Fruit fly (Drosophila melanogaster) whole organism, embryonic: ENCODE results near the gene CG32271.

Source experiments
- Bgb ChIP-seq: fragments of 200-800 bp; sonication (Bioruptor generic); IDR thresholded peaks from 2 replicates; pipeline ENCODE4 v1.3.6; 2022; ENCODE audit warnings: missing biosample characterization, missing genetic modification characterization; ENCODE audit not compliant: partially characterized antibody
- CG10267 ChIP-seq: fragments of 200-800 bp; sonication (Bioruptor generic); optimal IDR thresholded peaks from 2 replicates; lab custom pipeline; 2018; ENCODE audit warnings: missing biosample characterization, mild to moderate bottlenecking, missing genetic modification characterization, moderate library complexity
- CG13287 ChIP-seq: fragments of 200-800 bp; sonication (Bioruptor generic); IDR thresholded peaks from 2 replicates; pipeline ENCODE4 v1.3.6; 2022; ENCODE audit warnings: missing biosample characterization, missing genetic modification characterization; ENCODE audit not compliant: partially characterized antibody
- CG13424 ChIP-seq: fragments of 200-800 bp; sonication (Bioruptor generic); optimal IDR thresholded peaks from 2 replicates; lab custom pipeline; 2019; ENCODE audit warnings: missing biosample characterization, mild to moderate bottlenecking, missing genetic modification characterization, moderate library complexity
- CG17186 ChIP-seq: fragments of 200-800 bp; sonication (Bioruptor generic); optimal IDR thresholded peaks from 3 replicates; lab custom pipeline; 2017; ENCODE audit warnings: missing biosample characterization, missing genetic modification reagents, missing genetic modification characterization
- CG2712 ChIP-seq: fragments of 200-800 bp; optimal IDR thresholded peaks from 3 replicates; lab custom pipeline; 2019; ENCODE audit warnings: missing biosample characterization, mild to moderate bottlenecking, missing genetic modification characterization, moderate library complexity
- CG3163 ChIP-seq: fragments of 200-800 bp; sonication (Bioruptor generic); optimal IDR thresholded peaks from 3 replicates; lab custom pipeline; 2016; ENCODE audit warnings: missing biosample characterization, missing genetic modification characterization
- CG4282 ChIP-seq: fragments of 200-800 bp; sonication (Bioruptor generic); optimal IDR thresholded peaks from 2 replicates; lab custom pipeline; 2016; ENCODE audit warnings: missing biosample characterization, missing genetic modification characterization
- CG6791 ChIP-seq: fragments of 200-800 bp; sonication (Bioruptor generic); IDR thresholded peaks from 3 replicates; pipeline ENCODE4 v1.3.6; 2022; ENCODE audit warnings: missing biosample characterization, missing genetic modification characterization; ENCODE audit not compliant: partially characterized antibody
- CG7987 ChIP-seq: fragments of 200-800 bp; sonication (Bioruptor generic); optimal IDR thresholded peaks from 2 replicates; lab custom pipeline; 2018; ENCODE audit warnings: missing biosample characterization, mild to moderate bottlenecking, missing genetic modification characterization, moderate library complexity
- CG8290 ChIP-seq, 3 experiments: fragments of 200-800 bp; sonication (Bioruptor generic); optimal IDR thresholded peaks; 2 replicates each; lab custom pipeline; 2016 to 2019; ENCODE audit warnings: missing biosample characterization in 3 of 3, missing genetic modification characterization in 3 of 3, mild to moderate bottlenecking in 2 of 3, moderate library complexity in 1 of 3
- CG9215 ChIP-seq: fragments of 200-800 bp; sonication (Bioruptor generic); IDR thresholded peaks from 2 replicates; pipeline ENCODE4 v1.3.6; 2022; ENCODE audit warnings: missing biosample characterization, missing genetic modification characterization
- CG9817 ChIP-seq: fragments of 200-800 bp; sonication (Bioruptor generic); optimal IDR thresholded peaks from 2 replicates; lab custom pipeline; 2018; ENCODE audit warnings: missing biosample characterization, mild to moderate bottlenecking, missing genetic modification characterization, moderate library complexity
- CTCF ChIP-seq: fragments of 200-800 bp; sonication (Bioruptor generic); optimal IDR thresholded peaks from 2 replicates; lab custom pipeline; 2017; ENCODE audit warnings: missing biosample characterization, mild to moderate bottlenecking, missing genetic modification characterization, moderate library complexity
- Dp ChIP-seq: fragments of 200-800 bp; sonication (Bioruptor generic); optimal IDR thresholded peaks from 2 replicates; lab custom pipeline; 2018; ENCODE audit warnings: missing biosample characterization, mild to moderate bottlenecking, missing genetic modification characterization, moderate library complexity
- Dref ChIP-seq: fragments of 200-800 bp; sonication (Bioruptor generic); IDR thresholded peaks from 2 replicates; pipeline ENCODE4 v1.3.6; 2022; ENCODE audit warnings: missing biosample characterization, missing genetic modification characterization
- HmgD ChIP-seq: fragments of 200-800 bp; sonication (Bioruptor generic); optimal IDR thresholded peaks from 3 replicates; lab custom pipeline; 2016; ENCODE audit warnings: missing biosample characterization, missing genetic modification characterization
- Hsf ChIP-seq: fragments of 200-800 bp; sonication (Bioruptor generic); optimal IDR thresholded peaks from 3 replicates; lab custom pipeline; 2016; ENCODE audit warnings: missing biosample characterization, missing genetic modification characterization
- Lhr ChIP-seq: fragments of 200-800 bp; sonication (Bioruptor generic); optimal IDR thresholded peaks from 3 replicates; lab custom pipeline; 2017; ENCODE audit warnings: mild to moderate bottlenecking, missing biosample characterization, missing genetic modification reagents, missing genetic modification characterization
- MTF-1 ChIP-seq: fragments of 200-800 bp; sonication (Bioruptor generic); optimal IDR thresholded peaks from 2 replicates; lab custom pipeline; 2018; ENCODE audit warnings: missing biosample characterization, mild to moderate bottlenecking, missing genetic modification characterization, borderline replicate concordance
- Mrtf ChIP-seq: fragments of 200-800 bp; sonication (Bioruptor generic); IDR thresholded peaks from 3 replicates; pipeline ENCODE4 v1.3.6; 2022; ENCODE audit warnings: missing biosample characterization, missing genetic modification characterization
- Oli ChIP-seq: fragments of 200-800 bp; sonication (Bioruptor generic); optimal IDR thresholded peaks from 2 replicates; lab custom pipeline; 2018; ENCODE audit warnings: missing biosample characterization, mild to moderate bottlenecking, missing genetic modification characterization, moderate library complexity
- Opbp ChIP-seq: fragments of 200-800 bp; sonication (Bioruptor generic); IDR thresholded peaks from 3 replicates; pipeline ENCODE4 v1.3.6; 2022; ENCODE audit warnings: missing biosample characterization, missing genetic modification characterization; ENCODE audit not compliant: partially characterized antibody
- PHDP ChIP-seq: fragments of 200-800 bp; sonication (Bioruptor generic); optimal IDR thresholded peaks from 3 replicates; lab custom pipeline; 2018; ENCODE audit warnings: missing biosample characterization, mild to moderate bottlenecking, missing genetic modification characterization, moderate library complexity
- Pdp1 ChIP-seq, 2 experiments: fragments of 200-800 bp; sonication (Bioruptor generic); optimal IDR thresholded peaks; 3 replicates each; lab custom pipeline; 2016; ENCODE audit warnings: missing biosample characterization in 2 of 2, missing genetic modification characterization in 2 of 2, mild to moderate bottlenecking in 1 of 2, moderate library complexity in 1 of 2
- Trl ChIP-seq, 3 experiments: fragments of >200 bp in 2 of 3; fragments of 200-800 bp in 1 of 3; sonication (Bioruptor generic) in 1 of 3; optimal IDR thresholded peaks; 2 replicates in 1 of 3; 3 replicates in 2 of 3; lab custom pipeline; 2016 to 2017; ENCODE audit warnings: missing biosample characterization in 1 of 3, missing genetic modification characterization in 1 of 3
- Xbp1 ChIP-seq: fragments of 200-800 bp; sonication (Bioruptor generic); optimal IDR thresholded peaks from 3 replicates; lab custom pipeline; 2016; ENCODE audit warnings: missing biosample characterization, mild to moderate bottlenecking, missing genetic modification characterization
- ac ChIP-seq: fragments of 200-800 bp; sonication (Bioruptor generic); optimal IDR thresholded peaks from 3 replicates; lab custom pipeline; 2017; ENCODE audit warnings: missing biosample characterization, mild to moderate bottlenecking, missing genetic modification characterization
- ap ChIP-seq: fragments of 200-800 bp; sonication (Bioruptor generic); IDR thresholded peaks from 2 replicates; pipeline ENCODE4 v1.3.6; 2022; ENCODE audit warnings: missing biosample characterization, missing genetic modification characterization
- ash1 ChIP-seq: fragments of 200-800 bp; sonication (Bioruptor generic); optimal IDR thresholded peaks from 2 replicates; lab custom pipeline; 2018; ENCODE audit warnings: missing biosample characterization, mild to moderate bottlenecking, missing genetic modification characterization
- caup ChIP-seq: fragments of 200-800 bp; sonication (Bioruptor generic); optimal IDR thresholded peaks from 3 replicates; lab custom pipeline; 2017; ENCODE audit warnings: missing biosample characterization, mild to moderate bottlenecking, missing genetic modification characterization, moderate library complexity; ENCODE audit not compliant: severe bottlenecking
- danr ChIP-seq: fragments of 200-800 bp; sonication (Bioruptor generic); IDR thresholded peaks from 2 replicates; pipeline ENCODE4 v1.3.6; 2022; ENCODE audit warnings: missing biosample characterization, missing genetic modification characterization
- dmrt11E ChIP-seq: fragments of 200-800 bp; sonication (Bioruptor generic); optimal IDR thresholded peaks from 3 replicates; lab custom pipeline; 2018; ENCODE audit warnings: missing biosample characterization, mild to moderate bottlenecking, missing genetic modification characterization, moderate library complexity
- fd64A ChIP-seq: fragments of 200-800 bp; sonication (Bioruptor generic); optimal IDR thresholded peaks from 3 replicates; lab custom pipeline; 2018; ENCODE audit warnings: missing biosample characterization, mild to moderate bottlenecking, missing genetic modification characterization
- gfzf ChIP-seq: fragments of 200-800 bp; sonication (Bioruptor generic); optimal IDR thresholded peaks from 2 replicates; lab custom pipeline; 2016; ENCODE audit warnings: missing biosample characterization, mild to moderate bottlenecking, missing genetic modification characterization, moderate library complexity
- jumu ChIP-seq: fragments of 200-800 bp; sonication (Bioruptor generic); optimal IDR thresholded peaks from 3 replicates; lab custom pipeline; 2016; ENCODE audit warnings: missing biosample characterization, missing genetic modification characterization
- luna ChIP-seq: fragments of 200-800 bp; sonication (Bioruptor generic); optimal IDR thresholded peaks from 2 replicates; lab custom pipeline; 2016; ENCODE audit warnings: missing biosample characterization, missing genetic modification characterization
- pfk ChIP-seq: fragments of 200-800 bp; sonication (Bioruptor generic); optimal IDR thresholded peaks from 2 replicates; lab custom pipeline; 2018; ENCODE audit warnings: missing biosample characterization, mild to moderate bottlenecking, missing genetic modification characterization, moderate library complexity
- scrt ChIP-seq: fragments of 200-800 bp; sonication (Bioruptor generic); optimal IDR thresholded peaks from 2 replicates; lab custom pipeline; 2018; ENCODE audit warnings: missing biosample characterization, mild to moderate bottlenecking, missing genetic modification characterization, moderate library complexity
- sd ChIP-seq: fragments of 200-800 bp; sonication (Bioruptor generic); optimal IDR thresholded peaks from 3 replicates; lab custom pipeline; 2018; ENCODE audit warnings: missing biosample characterization, mild to moderate bottlenecking, missing genetic modification characterization, moderate library complexity
- sim ChIP-seq: fragments of 200-800 bp; sonication (Bioruptor generic); IDR thresholded peaks from 2 replicates; pipeline ENCODE4 v1.3.6; 2022; ENCODE audit warnings: missing biosample characterization, missing genetic modification characterization
- sna ChIP-seq: fragments of 200-800 bp; sonication (Bioruptor generic); IDR thresholded peaks from 2 replicates; pipeline ENCODE4 v1.3.6; 2022; ENCODE audit warnings: missing biosample characterization, missing genetic modification characterization; ENCODE audit not compliant: partially characterized antibody
- tap ChIP-seq: fragments of 200-800 bp; optimal IDR thresholded peaks from 3 replicates; lab custom pipeline; 2019; ENCODE audit warnings: missing biosample characterization, mild to moderate bottlenecking, missing genetic modification characterization, moderate library complexity
- tll ChIP-seq, 2 experiments: fragments of 200-800 bp in 1 of 2; fragments of >200 bp in 1 of 2; sonication (Bioruptor generic) in 1 of 2; optimal IDR thresholded peaks; 2 replicates each; lab custom pipeline; 2017 to 2019; ENCODE audit warnings: missing biosample characterization in 2 of 2, missing genetic modification characterization in 2 of 2, mild to moderate bottlenecking in 1 of 2, moderate library complexity in 1 of 2
- trem ChIP-seq: fragments of 200-800 bp; optimal IDR thresholded peaks from 3 replicates; lab custom pipeline; 2019; ENCODE audit warnings: missing biosample characterization, mild to moderate bottlenecking, missing genetic modification characterization, moderate library complexity
- zen2 ChIP-seq: fragments of 200-800 bp; sonication (Bioruptor generic); IDR thresholded peaks from 3 replicates; pipeline ENCODE4 v1.3.6; 2022; ENCODE audit warnings: missing biosample characterization, missing genetic modification characterization; ENCODE audit not compliant: partially characterized antibody

Gene CG32271

dm6 chr3L:3224740-3225719 lies 22.1 kb upstream of the CG32271 start, which contains the start of gene Larp4B (continued):
- TF ChIP-seq trem (peak; percentile 75), sna (GFP tag; lab: Robert Waterston, UW) (peak; percentile 66), tll (GFP tag; optimal IDR thresholded peaks at IDR 0.05; lab: Kevin White, UChicago) (no peak), caup (GFP tag; lab: Kevin White, UChicago) (peak; percentile 16), tap (tag; lab: Kevin White, UChicago) (no peak), ash1 (GFP tag; lab: Kevin White, UChicago) (no peak), jumu (GFP tag; lab: Kevin White, UChicago) (peak; percentile 4), CTCF (GFP tag; lab: Kevin White, UChicago) (peak; percentile 59), Hsf (GFP tag; lab: Kevin White, UChicago) (no peak), danr (GFP tag; lab: Robert Waterston, UW) (no peak), CG17186 (peak; percentile 42), sd (tag; lab: Kevin White, UChicago) (peak; percentile 37), pfk (GFP tag; lab: Kevin White, UChicago) (peak; percentile 91), scrt (no peak), Dp (GFP tag; lab: Kevin White, UChicago) (peak; percentile 71), CG6791 (GFP tag; lab: Robert Waterston, UW) (peak; percentile 50), Lhr (peak; percentile 78), Opbp (GFP tag; lab: Robert Waterston, UW) (peak; percentile 35; the same call in 2 of the 3 replicates), Pdp1 (GFP tag; optimal IDR thresholded peaks at IDR 0.05; lab: Kevin White, UChicago) (peak in 1 of 2 experiments; percentile 30), CG9817 (tag; lab: Kevin White, UChicago) (no peak), ap (GFP tag; lab: Robert Waterston, UW) (no peak), CG8290 (GFP tag; optimal IDR thresholded peaks at IDR 0.05; lab: Kevin White, UChicago) (peak; percentile 4), CG8290 (tag; optimal IDR thresholded peaks at IDR 0.05; lab: Kevin White, UChicago) (no peak), Oli (tag; lab: Kevin White, UChicago) (no peak), luna (no peak), CG4282 (no peak), fd64A (no peak), CG3163 (peak; percentile 1), CG13287 (GFP tag; lab: Robert Waterston, UW) (peak; percentile 72), CG10267 (tag; lab: Kevin White, UChicago) (peak; percentile 24), zen2 (0 out of 3 replicates have a peak, but pooled peaks have one; percentile 39), dmrt11E (tag; lab: Kevin White, UChicago) (no peak), Bgb (GFP tag; lab: Robert Waterston, UW) (no peak), CG7987 (peak; percentile 23), CG9215 (no peak), sim (no peak), PHDP (peak; percentile 2), CG13424 (peak; percentile 14), Mrtf (no peak), MTF-1 (GFP tag; lab: Kevin White, UChicago) (no peak), Trl (optimal IDR thresholded peaks at IDR 0.05; lab: Kevin White, UChicago) (no peak), Trl (GFP tag; optimal IDR thresholded peaks at IDR 0.05; lab: Kevin White, UChicago) (no peak), gfzf (GFP tag; lab: Kevin White, UChicago) (peak; percentile 98), HmgD (GFP tag; lab: Kevin White, UChicago) (peak; percentile 35), ac (GFP tag; lab: Kevin White, UChicago) (no peak), Dref (GFP tag; lab: Robert Waterston, UW) (peak; percentile 59), CG2712 (peak; percentile 19), Xbp1 (peak; percentile 21)
